Fruit fly (Drosophila melanogaster) whole organism, embryonic: ENCODE results near the gene Rab9.
A peak's percentile ranks its signal among the peaks of the same experiment; 100 is the strongest.

Experiments used
- Atf-2 ChIP-seq: fragments of 200-800 bp; sonication (Bioruptor generic); optimal IDR thresholded peaks from 2 replicates; lab custom pipeline; 2016; ENCODE audit warnings: missing biosample characterization, missing genetic modification characterization
- Bdp1 ChIP-seq: fragments of 200-800 bp; sonication (Bioruptor generic); optimal IDR thresholded peaks from 3 replicates; lab custom pipeline; 2016; ENCODE audit warnings: missing biosample characterization, missing genetic modification characterization
- CG11504 ChIP-seq: fragments of 200-800 bp; sonication (Bioruptor generic); optimal IDR thresholded peaks from 3 replicates; lab custom pipeline; 2019; ENCODE audit warnings: missing biosample characterization, mild to moderate bottlenecking, missing genetic modification characterization, moderate library complexity
- CG11695 ChIP-seq: fragments of 200-800 bp; sonication (Bioruptor generic); IDR thresholded peaks from 3 replicates; pipeline ENCODE4 v1.3.6; 2022; ENCODE audit warnings: missing biosample characterization, missing genetic modification characterization
- CG14667 ChIP-seq: fragments of 200-800 bp; sonication (Bioruptor generic); IDR thresholded peaks from 2 replicates; pipeline ENCODE4 v1.3.6; 2022; ENCODE audit warnings: missing biosample characterization, missing genetic modification characterization
- CG1529 ChIP-seq: fragments of 200-800 bp; sonication (Bioruptor generic); optimal IDR thresholded peaks from 3 replicates; lab custom pipeline; 2018; ENCODE audit warnings: missing biosample characterization, missing genetic modification characterization
- CG15514 ChIP-seq: fragments of 200-800 bp; sonication (Bioruptor generic); optimal IDR thresholded peaks from 3 replicates; lab custom pipeline; 2017; ENCODE audit warnings: missing biosample characterization, missing genetic modification characterization, mild to moderate bottlenecking, moderate library complexity, missing genetic modification reagents
- CG1603 ChIP-seq: fragments of 200-800 bp; sonication (Bioruptor generic); optimal IDR thresholded peaks from 2 replicates; lab custom pipeline; 2019; ENCODE audit warnings: missing biosample characterization, mild to moderate bottlenecking, missing genetic modification characterization, moderate library complexity
- CG17328 ChIP-seq: fragments of 200-800 bp; sonication (Bioruptor generic); IDR thresholded peaks from 2 replicates; pipeline ENCODE4 v1.3.6; 2022; ENCODE audit warnings: missing biosample characterization, missing genetic modification characterization
- CG17912 ChIP-seq: fragments of 200-800 bp; sonication (Bioruptor generic); optimal IDR thresholded peaks from 2 replicates; lab custom pipeline; 2018; ENCODE audit warnings: missing biosample characterization, mild to moderate bottlenecking, missing genetic modification characterization
- CG18599 ChIP-seq: fragments of 200-800 bp; sonication (Bioruptor generic); optimal IDR thresholded peaks from 3 replicates; lab custom pipeline; 2017; ENCODE audit warnings: missing biosample characterization, missing genetic modification characterization, mild to moderate bottlenecking, moderate library complexity, missing genetic modification reagents
- CG30020 ChIP-seq: fragments of 200-800 bp; optimal IDR thresholded peaks from 2 replicates; lab custom pipeline; 2019; ENCODE audit warnings: missing biosample characterization, mild to moderate bottlenecking, missing genetic modification characterization, moderate library complexity
- CG3281 ChIP-seq: fragments of 200-800 bp; sonication (Bioruptor generic); optimal IDR thresholded peaks from 3 replicates; lab custom pipeline; 2017; ENCODE audit warnings: missing biosample characterization, mild to moderate bottlenecking, missing genetic modification characterization
- CG34224 ChIP-seq: fragments of 200-800 bp; sonication (Bioruptor generic); IDR thresholded peaks from 3 replicates; pipeline ENCODE4 v1.3.6; 2022; ENCODE audit warnings: missing biosample characterization, missing genetic modification characterization; ENCODE audit not compliant: partially characterized antibody
- CG4617 ChIP-seq: fragments of 200-800 bp; sonication (Bioruptor generic); optimal IDR thresholded peaks from 3 replicates; lab custom pipeline; 2016; ENCODE audit warnings: missing biosample characterization, missing genetic modification characterization, borderline replicate concordance
- CG4730 ChIP-seq: fragments of 200-800 bp; sonication (Bioruptor generic); IDR thresholded peaks from 2 replicates; pipeline ENCODE4 v1.3.6; 2022; ENCODE audit warnings: missing biosample characterization, missing genetic modification characterization
- CG5180 ChIP-seq: fragments of 200-800 bp; sonication (Bioruptor generic); optimal IDR thresholded peaks from 3 replicates; lab custom pipeline; 2017; ENCODE audit warnings: missing biosample characterization, missing genetic modification characterization, mild to moderate bottlenecking, moderate library complexity, missing genetic modification reagents
- CG6791 ChIP-seq: fragments of 200-800 bp; sonication (Bioruptor generic); IDR thresholded peaks from 3 replicates; pipeline ENCODE4 v1.3.6; 2022; ENCODE audit warnings: missing biosample characterization, missing genetic modification characterization; ENCODE audit not compliant: partially characterized antibody
- CG7839 ChIP-seq: fragments of 200-800 bp; sonication (Bioruptor generic); optimal IDR thresholded peaks from 3 replicates; lab custom pipeline; 2018; ENCODE audit warnings: missing biosample characterization, mild to moderate bottlenecking, missing genetic modification characterization, moderate library complexity
- CG7987 ChIP-seq: fragments of 200-800 bp; sonication (Bioruptor generic); optimal IDR thresholded peaks from 2 replicates; lab custom pipeline; 2018; ENCODE audit warnings: missing biosample characterization, mild to moderate bottlenecking, missing genetic modification characterization, moderate library complexity
- CG8388 ChIP-seq: fragments of 200-800 bp; sonication (Bioruptor generic); optimal IDR thresholded peaks from 2 replicates; lab custom pipeline; 2019; ENCODE audit warnings: missing biosample characterization, mild to moderate bottlenecking, missing genetic modification characterization, moderate library complexity
- CG9817 ChIP-seq: fragments of 200-800 bp; sonication (Bioruptor generic); optimal IDR thresholded peaks from 2 replicates; lab custom pipeline; 2018; ENCODE audit warnings: missing biosample characterization, mild to moderate bottlenecking, missing genetic modification characterization, moderate library complexity
- Drgx ChIP-seq: fragments of 200-800 bp; sonication (Bioruptor generic); IDR thresholded peaks from 2 replicates; pipeline ENCODE4 v1.3.6; 2022; ENCODE audit warnings: missing biosample characterization, missing genetic modification characterization
- Hand ChIP-seq: fragments of 200-800 bp; sonication (Bioruptor generic); optimal IDR thresholded peaks from 2 replicates; lab custom pipeline; 2017; ENCODE audit warnings: mild to moderate bottlenecking, missing biosample characterization, missing genetic modification reagents, missing genetic modification characterization
- Hmr ChIP-seq: fragments of 200-800 bp; sonication (Bioruptor generic); optimal IDR thresholded peaks from 3 replicates; lab custom pipeline; 2017; ENCODE audit warnings: mild to moderate bottlenecking, missing biosample characterization, missing genetic modification reagents, missing genetic modification characterization
- Nf-YC ChIP-seq: fragments of 200-800 bp; optimal IDR thresholded peaks from 3 replicates; lab custom pipeline; 2019; ENCODE audit warnings: missing biosample characterization, mild to moderate bottlenecking, missing genetic modification characterization, moderate library complexity
- Opbp ChIP-seq: fragments of 200-800 bp; sonication (Bioruptor generic); IDR thresholded peaks from 3 replicates; pipeline ENCODE4 v1.3.6; 2022; ENCODE audit warnings: missing biosample characterization, missing genetic modification characterization; ENCODE audit not compliant: partially characterized antibody
- Ptx1 ChIP-seq: fragments of 200-800 bp; sonication (Bioruptor generic); IDR thresholded peaks from 2 replicates; pipeline ENCODE4 v1.3.6; 2022; ENCODE audit warnings: missing biosample characterization, missing genetic modification characterization
- Rfx ChIP-seq: fragments of 200-800 bp; sonication (Bioruptor generic); IDR thresholded peaks from 2 replicates; pipeline ENCODE4 v1.3.6; 2022; ENCODE audit warnings: missing biosample characterization, missing genetic modification characterization
- TFAM ChIP-seq: fragments of 200-800 bp; sonication (Bioruptor generic); optimal IDR thresholded peaks from 2 replicates; lab custom pipeline; 2017; ENCODE audit warnings: missing biosample characterization, missing genetic modification characterization, inconsistent platforms
- Trl ChIP-seq, 3 experiments: fragments of >200 bp in 2 of 3; fragments of 200-800 bp in 1 of 3; sonication (Bioruptor generic) in 1 of 3; optimal IDR thresholded peaks; 2 replicates in 1 of 3; 3 replicates in 2 of 3; lab custom pipeline; 2016 to 2017; ENCODE audit warnings: missing biosample characterization in 1 of 3, missing genetic modification characterization in 1 of 3
- aop ChIP-seq: fragments of 200-800 bp; sonication (Bioruptor generic); IDR thresholded peaks from 2 replicates; pipeline ENCODE4 v1.3.6; 2022; ENCODE audit warnings: missing biosample characterization, missing genetic modification characterization
- ato ChIP-seq: fragments of 200-800 bp; sonication (Bioruptor generic); IDR thresholded peaks from 2 replicates; pipeline ENCODE4 v1.3.6; 2022; ENCODE audit warnings: missing biosample characterization, missing genetic modification characterization; ENCODE audit not compliant: partially characterized antibody
- da ChIP-seq: fragments of 200-800 bp; sonication (Bioruptor generic); optimal IDR thresholded peaks from 2 replicates; lab custom pipeline; 2016; ENCODE audit warnings: missing biosample characterization, missing genetic modification characterization
- fru ChIP-seq: fragments of >200 bp; optimal IDR thresholded peaks from 2 replicates; lab custom pipeline; 2017
- gcm ChIP-seq: fragments of 200-800 bp; sonication (Bioruptor generic); optimal IDR thresholded peaks from 2 replicates; lab custom pipeline; 2019; ENCODE audit warnings: missing biosample characterization, mild to moderate bottlenecking, missing genetic modification characterization, moderate library complexity
- grau ChIP-seq: fragments of 200-800 bp; optimal IDR thresholded peaks from 3 replicates; lab custom pipeline; 2019; ENCODE audit warnings: missing biosample characterization, mild to moderate bottlenecking, missing genetic modification characterization, moderate library complexity
- hbn ChIP-seq: fragments of 200-800 bp; sonication (Bioruptor generic); IDR thresholded peaks from 2 replicates; pipeline ENCODE4 v1.3.6; 2022; ENCODE audit warnings: missing biosample characterization, missing genetic modification characterization; ENCODE audit not compliant: partially characterized antibody
- lov ChIP-seq, 2 experiments: fragments of 200-800 bp in 1 of 2; fragments of >200 bp in 1 of 2; sonication (Bioruptor generic) in 1 of 2; IDR thresholded peaks in 1 of 2; optimal IDR thresholded peaks in 1 of 2; 2 replicates in 1 of 2; 3 replicates in 1 of 2; pipeline versions ENCODE4 v1.3.6 to Lab custom; 2017 to 2022; ENCODE audit warnings: missing biosample characterization in 1 of 2, missing genetic modification characterization in 1 of 2
- nmo ChIP-seq: fragments of 200-800 bp; sonication (Bioruptor generic); optimal IDR thresholded peaks from 2 replicates; lab custom pipeline; 2018; ENCODE audit warnings: missing biosample characterization, mild to moderate bottlenecking, missing genetic modification characterization, moderate library complexity
- pfk ChIP-seq: fragments of 200-800 bp; sonication (Bioruptor generic); optimal IDR thresholded peaks from 2 replicates; lab custom pipeline; 2018; ENCODE audit warnings: missing biosample characterization, mild to moderate bottlenecking, missing genetic modification characterization, moderate library complexity
- pnt ChIP-seq: fragments of 200-800 bp; sonication (Bioruptor generic); optimal IDR thresholded peaks from 3 replicates; lab custom pipeline; 2016; ENCODE audit warnings: missing biosample characterization, missing genetic modification characterization
- sc ChIP-seq, 3 experiments: fragments of >200 bp in 2 of 3; fragments of 200-800 bp in 1 of 3; sonication (Bioruptor generic) in 1 of 3; optimal IDR thresholded peaks; 2 replicates in 2 of 3; 3 replicates in 1 of 3; lab custom pipeline; 2017; ENCODE audit warnings: mild to moderate bottlenecking in 1 of 3, missing biosample characterization in 1 of 3, missing genetic modification characterization in 1 of 3, missing genetic modification reagents in 1 of 3
- sens-2 ChIP-seq: fragments of 200-800 bp; sonication (Bioruptor generic); IDR thresholded peaks from 2 replicates; pipeline ENCODE4 v1.3.6; 2022; ENCODE audit warnings: missing biosample characterization, missing genetic modification characterization
- ssp ChIP-seq: fragments of 200-800 bp; sonication (Bioruptor generic); IDR thresholded peaks from 2 replicates; pipeline ENCODE4 v1.3.6; 2022; ENCODE audit warnings: missing biosample characterization, missing genetic modification characterization
- zen2 ChIP-seq: fragments of 200-800 bp; sonication (Bioruptor generic); IDR thresholded peaks from 3 replicates; pipeline ENCODE4 v1.3.6; 2022; ENCODE audit warnings: missing biosample characterization, missing genetic modification characterization; ENCODE audit not compliant: partially characterized antibody
- zfh2 ChIP-seq: fragments of 200-800 bp; sonication (Bioruptor generic); optimal IDR thresholded peaks from 2 replicates; lab custom pipeline; 2016; ENCODE audit warnings: missing biosample characterization, missing genetic modification characterization

Rab9 gene

dm6 chr2L:19397617-19398316 is 34.6 kb upstream of the Rab9 start (continued):
- no peak for TF ChIP-seq CG14667 (GFP tag; lab: Robert Waterston, UW)
- TF ChIP-seq Opbp (GFP tag; lab: Robert Waterston, UW): no peak
- no peak for TF ChIP-seq Nf-YC (tag; lab: Kevin White, UChicago)
- TF ChIP-seq fru (lab: Kevin White, UChicago): no peak
- TF ChIP-seq CG17328 (GFP tag; lab: Robert Waterston, UW): no peak
- TF ChIP-seq CG11695 (GFP tag; lab: Robert Waterston, UW): no peak
- TF ChIP-seq ssp: no peak
- 0 out of 2 replicates have a peak, but pooled peaks have one; percentile 13 for TF ChIP-seq Drgx (GFP tag; lab: Robert Waterston, UW)
- TF ChIP-seq nmo (GFP tag; lab: Kevin White, UChicago): peak; percentile 15
- TF ChIP-seq aop: no peak
- peak; percentile 45 for TF ChIP-seq CG7839 (tag; lab: Kevin White, UChicago)
- no peak for TF ChIP-seq sc (optimal IDR thresholded peaks at IDR 0.05; lab: Kevin White, UChicago)
- no peak for TF ChIP-seq sc (GFP tag; optimal IDR thresholded peaks at IDR 0.05; lab: Kevin White, UChicago)
- peak; percentile 10 for TF ChIP-seq CG15514 (GFP tag; lab: Kevin White, UChicago)
- no peak for TF ChIP-seq da (GFP tag; lab: Kevin White, UChicago)
- TF ChIP-seq hbn (GFP tag; lab: Robert Waterston, UW): no peak
- TF ChIP-seq pnt (GFP tag; lab: Kevin White, UChicago): no peak
- TF ChIP-seq zen2: no peak
- TF ChIP-seq Rfx (GFP tag; lab: Robert Waterston, UW): no peak
- no peak for TF ChIP-seq Atf-2 (GFP tag; lab: Kevin White, UChicago)
- TF ChIP-seq CG8388 (GFP tag; lab: Kevin White, UChicago): peak; percentile 12
- TF ChIP-seq sens-2 (GFP tag; lab: Robert Waterston, UW): no peak
- TF ChIP-seq Trl (optimal IDR thresholded peaks at IDR 0.05; lab: Kevin White, UChicago): peak; percentile 78 to 81
- TF ChIP-seq Trl (GFP tag; optimal IDR thresholded peaks at IDR 0.05; lab: Kevin White, UChicago): no peak
- no peak for TF ChIP-seq Bdp1 (GFP tag; lab: Kevin White, UChicago)
- no peak for TF ChIP-seq CG30020
- TF ChIP-seq Hmr: peak; percentile 49
- TF ChIP-seq CG5180 (GFP tag; lab: Kevin White, UChicago): no peak
- peak; percentile 39 for TF ChIP-seq CG3281
- TF ChIP-seq ato (GFP tag; lab: Robert Waterston, UW): no peak
- no peak for TF ChIP-seq CG1529
- TF ChIP-seq Ptx1 (GFP tag; lab: Robert Waterston, UW): 0 out of 2 replicates have a peak, but pooled peaks have one; percentile 17
- TF ChIP-seq CG9817 (tag; lab: Kevin White, UChicago): no peak
- no peak for TF ChIP-seq gcm (GFP tag; lab: Kevin White, UChicago)
- TF ChIP-seq pfk (GFP tag; lab: Kevin White, UChicago): no peak
- no peak for TF ChIP-seq CG4730
- peak; percentile 59 for TF ChIP-seq CG18599 (GFP tag; lab: Kevin White, UChicago)
- TF ChIP-seq TFAM: no peak
- 0 out of 3 replicates have a peak, but pooled peaks have one; percentile 10 for TF ChIP-seq CG34224 (GFP tag; lab: Robert Waterston, UW)
- peak; percentile 83 for TF ChIP-seq grau (tag; lab: Kevin White, UChicago)
- TF ChIP-seq CG6791 (GFP tag; lab: Robert Waterston, UW): no peak
- no peak for TF ChIP-seq CG7987 (GFP tag; lab: Kevin White, UChicago)
- peak; percentile 64 for TF ChIP-seq CG11504 (tag; lab: Kevin White, UChicago)
- peak; percentile 43 for TF ChIP-seq zfh2 (GFP tag; lab: Kevin White, UChicago)
- TF ChIP-seq Hand (GFP tag; lab: Kevin White, UChicago): no peak
- no peak for TF ChIP-seq CG4617
- peak; percentile 13 for TF ChIP-seq CG1603 (tag; lab: Kevin White, UChicago)
- no peak for TF ChIP-seq lov (optimal IDR thresholded peaks at IDR 0.05; lab: Kevin White, UChicago)
- TF ChIP-seq lov (GFP tag; IDR thresholded peaks at IDR 0.05; lab: Robert Waterston, UW): no peak
- no peak for TF ChIP-seq CG17912 (GFP tag; lab: Kevin White, UChicago)
